Fruit fly (Drosophila melanogaster) whole organism, embryonic: Measurements from ENCODE around the gene CG15725.

Source experiments
- Bgb ChIP-seq: fragments of 200-800 bp; sonication (Bioruptor generic); IDR thresholded peaks from 2 replicates; pipeline ENCODE4 v1.3.6; 2022; ENCODE audit warnings: missing biosample characterization, missing genetic modification characterization; ENCODE audit not compliant: partially characterized antibody
- Bteb2 ChIP-seq: fragments of 200-800 bp; sonication (Bioruptor generic); optimal IDR thresholded peaks from 2 replicates; lab custom pipeline; 2016; ENCODE audit warnings: missing biosample characterization, missing genetic modification characterization
- C15 ChIP-seq: fragments of 200-800 bp; sonication (Bioruptor generic); IDR thresholded peaks from 3 replicates; pipeline ENCODE4 v1.3.6; 2022; ENCODE audit warnings: missing biosample characterization, missing genetic modification characterization
- CG11085 ChIP-seq: fragments of 200-800 bp; sonication (Bioruptor generic); IDR thresholded peaks from 2 replicates; pipeline ENCODE4 v1.3.6; 2022; ENCODE audit warnings: missing biosample characterization, missing genetic modification characterization
- CG11247 ChIP-seq: fragments of 200-800 bp; sonication (Bioruptor generic); IDR thresholded peaks from 2 replicates; pipeline ENCODE4 v1.3.6; 2022; ENCODE audit warnings: missing biosample characterization, missing genetic modification characterization
- CG11695 ChIP-seq: fragments of 200-800 bp; sonication (Bioruptor generic); IDR thresholded peaks from 3 replicates; pipeline ENCODE4 v1.3.6; 2022; ENCODE audit warnings: missing biosample characterization, missing genetic modification characterization
- CG14050 ChIP-seq: fragments of 200-800 bp; sonication (Bioruptor generic); IDR thresholded peaks from 3 replicates; pipeline ENCODE4 v1.3.6; 2022; ENCODE audit warnings: missing biosample characterization, missing genetic modification characterization
- CG17359 ChIP-seq: fragments of 200-800 bp; sonication (Bioruptor generic); optimal IDR thresholded peaks from 3 replicates; lab custom pipeline; 2018; ENCODE audit warnings: missing biosample characterization, mild to moderate bottlenecking, missing genetic modification characterization, moderate library complexity
- CG17829 ChIP-seq: fragments of 200-800 bp; optimal IDR thresholded peaks from 2 replicates; lab custom pipeline; 2019; ENCODE audit warnings: missing biosample characterization, mild to moderate bottlenecking, missing genetic modification characterization, moderate library complexity
- CG18011 ChIP-seq: fragments of 200-800 bp; sonication (Bioruptor generic); optimal IDR thresholded peaks from 2 replicates; lab custom pipeline; 2017; ENCODE audit warnings: missing biosample characterization, missing genetic modification characterization, mild to moderate bottlenecking, moderate library complexity, missing genotype
- CG2120 ChIP-seq: fragments of 200-800 bp; sonication (Bioruptor generic); optimal IDR thresholded peaks from 3 replicates; lab custom pipeline; 2016; ENCODE audit warnings: missing biosample characterization, missing genetic modification characterization
- CG2202 ChIP-seq: fragments of 200-800 bp; sonication (Bioruptor generic); optimal IDR thresholded peaks from 2 replicates; lab custom pipeline; 2018; ENCODE audit warnings: missing biosample characterization, mild to moderate bottlenecking, missing genetic modification characterization
- CG31388 ChIP-seq: fragments of 200-800 bp; sonication (Bioruptor generic); optimal IDR thresholded peaks from 2 replicates; lab custom pipeline; 2016; ENCODE audit warnings: missing biosample characterization, missing genetic modification characterization
- CG3726 ChIP-seq: fragments of 200-800 bp; sonication (Bioruptor generic); IDR thresholded peaks from 3 replicates; pipeline ENCODE4, ENCODE4 v1.3.6; 2022; ENCODE audit warnings: missing biosample characterization, missing genetic modification characterization
- CG4617 ChIP-seq: fragments of 200-800 bp; sonication (Bioruptor generic); optimal IDR thresholded peaks from 3 replicates; lab custom pipeline; 2016; ENCODE audit warnings: missing biosample characterization, missing genetic modification characterization, borderline replicate concordance
- CG4820 ChIP-seq: fragments of 200-800 bp; sonication (Bioruptor generic); optimal IDR thresholded peaks from 3 replicates; lab custom pipeline; 2016; ENCODE audit warnings: missing biosample characterization, missing genetic modification characterization
- CG7556 ChIP-seq: fragments of 200-800 bp; sonication (Bioruptor generic); optimal IDR thresholded peaks from 2 replicates; lab custom pipeline; 2017; ENCODE audit warnings: missing biosample characterization, mild to moderate bottlenecking, missing genetic modification characterization
- CG7928 ChIP-seq: fragments of 200-800 bp; sonication (Bioruptor generic); optimal IDR thresholded peaks from 2 replicates; lab custom pipeline; 2017; ENCODE audit warnings: missing biosample characterization, mild to moderate bottlenecking, missing genetic modification characterization
- CG7963 ChIP-seq: fragments of 200-800 bp; sonication (Bioruptor generic); IDR thresholded peaks from 3 replicates; pipeline ENCODE4 v1.3.6; 2022; ENCODE audit warnings: missing biosample characterization, missing genetic modification characterization; ENCODE audit not compliant: partially characterized antibody
- CG8924 ChIP-seq: fragments of 200-800 bp; optimal IDR thresholded peaks from 3 replicates; lab custom pipeline; 2019; ENCODE audit warnings: missing biosample characterization, mild to moderate bottlenecking, missing genetic modification characterization, moderate library complexity
- CG9727 ChIP-seq: fragments of 200-800 bp; sonication (Bioruptor generic); optimal IDR thresholded peaks from 3 replicates; lab custom pipeline; 2017; ENCODE audit warnings: missing biosample characterization, mild to moderate bottlenecking, missing genetic modification characterization
- CG9817 ChIP-seq: fragments of 200-800 bp; sonication (Bioruptor generic); optimal IDR thresholded peaks from 2 replicates; lab custom pipeline; 2018; ENCODE audit warnings: missing biosample characterization, mild to moderate bottlenecking, missing genetic modification characterization, moderate library complexity
- Eip74EF ChIP-seq, 2 experiments: fragments of 200-800 bp in 1 of 2; fragments of >200 bp in 1 of 2; sonication (Bioruptor generic) in 1 of 2; optimal IDR thresholded peaks; 2 replicates each; lab custom pipeline; 2017 to 2019; ENCODE audit warnings: missing biosample characterization in 2 of 2, missing genetic modification characterization in 2 of 2, mild to moderate bottlenecking in 1 of 2, moderate library complexity in 1 of 2
- HLH3B ChIP-seq: fragments of 200-800 bp; sonication (Bioruptor generic); IDR thresholded peaks from 2 replicates; pipeline ENCODE4 v1.3.6; 2022; ENCODE audit warnings: missing biosample characterization, missing genetic modification characterization
- Hr39 ChIP-seq: fragments of >200 bp; optimal IDR thresholded peaks from 2 replicates; lab custom pipeline; 2017
- MTF-1 ChIP-seq: fragments of 200-800 bp; sonication (Bioruptor generic); optimal IDR thresholded peaks from 2 replicates; lab custom pipeline; 2018; ENCODE audit warnings: missing biosample characterization, mild to moderate bottlenecking, missing genetic modification characterization, borderline replicate concordance
- Mrtf ChIP-seq: fragments of 200-800 bp; sonication (Bioruptor generic); IDR thresholded peaks from 3 replicates; pipeline ENCODE4 v1.3.6; 2022; ENCODE audit warnings: missing biosample characterization, missing genetic modification characterization
- Nf-YA ChIP-seq: fragments of 200-800 bp; sonication (Bioruptor generic); IDR thresholded peaks from 2 replicates; pipeline ENCODE4 v1.3.6; 2022; ENCODE audit warnings: missing biosample characterization, missing genetic modification characterization
- Nf-YC ChIP-seq: fragments of 200-800 bp; optimal IDR thresholded peaks from 3 replicates; lab custom pipeline; 2019; ENCODE audit warnings: missing biosample characterization, mild to moderate bottlenecking, missing genetic modification characterization, moderate library complexity
- Ravus ChIP-seq: fragments of 200-800 bp; sonication (Bioruptor generic); IDR thresholded peaks from 2 replicates; pipeline ENCODE4 v1.3.6; 2022; ENCODE audit warnings: missing biosample characterization, missing genetic modification characterization
- Six4 ChIP-seq: fragments of 200-800 bp; sonication (Bioruptor generic); optimal IDR thresholded peaks from 2 replicates; lab custom pipeline; 2016; ENCODE audit warnings: missing biosample characterization, missing genetic modification characterization
- Sox100B ChIP-seq: fragments of 200-800 bp; sonication (Bioruptor generic); optimal IDR thresholded peaks from 3 replicates; lab custom pipeline; 2018; ENCODE audit warnings: missing biosample characterization, mild to moderate bottlenecking, missing genetic modification characterization
- Taf1 ChIP-seq: fragments of 200-800 bp; sonication (Bioruptor generic); IDR thresholded peaks from 2 replicates; pipeline ENCODE4 v1.3.6; 2022; ENCODE audit warnings: missing biosample characterization, missing genetic modification characterization
- Usf ChIP-seq: fragments of 200-800 bp; sonication (Bioruptor generic); optimal IDR thresholded peaks from 2 replicates; lab custom pipeline; 2017; ENCODE audit warnings: missing genotype, missing biosample characterization, missing genetic modification characterization
- aop ChIP-seq: fragments of 200-800 bp; sonication (Bioruptor generic); IDR thresholded peaks from 2 replicates; pipeline ENCODE4 v1.3.6; 2022; ENCODE audit warnings: missing biosample characterization, missing genetic modification characterization
- bsh ChIP-seq, 2 experiments: fragments of 200-800 bp; sonication (Bioruptor generic); optimal IDR thresholded peaks; 2 replicates each; lab custom pipeline; 2017 to 2018; ENCODE audit warnings: mild to moderate bottlenecking in 2 of 2, missing biosample characterization in 2 of 2, missing genetic modification characterization in 2 of 2, moderate library complexity in 1 of 2
- crp ChIP-seq, 2 experiments: fragments of 200-800 bp; sonication (Bioruptor generic); optimal IDR thresholded peaks; 2 replicates in 1 of 2; 3 replicates in 1 of 2; lab custom pipeline; 2017; ENCODE audit warnings: missing biosample characterization in 2 of 2, missing genetic modification characterization in 2 of 2, mild to moderate bottlenecking in 1 of 2, moderate library complexity in 1 of 2
- danr ChIP-seq: fragments of 200-800 bp; sonication (Bioruptor generic); IDR thresholded peaks from 2 replicates; pipeline ENCODE4 v1.3.6; 2022; ENCODE audit warnings: missing biosample characterization, missing genetic modification characterization
- eve ChIP-seq, 2 experiments: fragments of >200 bp; optimal IDR thresholded peaks; 2 replicates each; lab custom pipeline; 2017; ENCODE audit warnings: missing biosample characterization in 2 of 2, missing genetic modification characterization in 2 of 2
- her ChIP-seq: fragments of 200-800 bp; sonication (Bioruptor generic); optimal IDR thresholded peaks from 2 replicates; lab custom pipeline; 2016; ENCODE audit warnings: missing biosample characterization, missing genetic modification characterization
- pan ChIP-seq, 4 experiments: fragments of >200 bp in 3 of 4; fragments of 200-800 bp in 1 of 4; sonication (Bioruptor generic) in 1 of 4; optimal IDR thresholded peaks in 3 of 4; IDR thresholded peaks in 1 of 4; 2 replicates each; pipeline versions ENCODE4 v1.3.6 to Lab custom; 2017 to 2022; ENCODE audit warnings: missing biosample characterization in 2 of 4, missing genetic modification characterization in 2 of 4, mixed read lengths in 1 of 4
- peb ChIP-seq: fragments of 200-800 bp; sonication (Bioruptor generic); IDR thresholded peaks from 2 replicates; pipeline ENCODE4 v1.3.6; 2022; ENCODE audit warnings: missing biosample characterization, missing genetic modification characterization
- pfk ChIP-seq: fragments of 200-800 bp; sonication (Bioruptor generic); optimal IDR thresholded peaks from 2 replicates; lab custom pipeline; 2018; ENCODE audit warnings: missing biosample characterization, mild to moderate bottlenecking, missing genetic modification characterization, moderate library complexity
- pho ChIP-seq: fragments of 200-800 bp; sonication (Bioruptor generic); optimal IDR thresholded peaks from 2 replicates; lab custom pipeline; 2016; ENCODE audit warnings: missing biosample characterization, missing genetic modification characterization
- ro ChIP-seq: fragments of 200-800 bp; sonication (Bioruptor generic); IDR thresholded peaks from 2 replicates; pipeline ENCODE4 v1.3.6; 2022; ENCODE audit warnings: missing biosample characterization, missing genetic modification characterization
- ttk ChIP-seq: fragments of 200-800 bp; sonication (Bioruptor generic); IDR thresholded peaks from 2 replicates; pipeline ENCODE4 v2.1.2; 2022; ENCODE audit warnings: missing biosample characterization, missing genetic modification characterization
- wek ChIP-seq: fragments of 200-800 bp; sonication (Bioruptor generic); optimal IDR thresholded peaks from 3 replicates; lab custom pipeline; 2018; ENCODE audit warnings: missing biosample characterization, mild to moderate bottlenecking, missing genetic modification characterization, moderate library complexity
- wor ChIP-seq: fragments of 200-800 bp; sonication (Bioruptor generic); IDR thresholded peaks from 2 replicates; pipeline ENCODE4 v1.3.6; 2022; ENCODE audit warnings: missing biosample characterization, missing genetic modification characterization
- zfh1 ChIP-seq: fragments of 200-800 bp; sonication (Bioruptor generic); IDR thresholded peaks from 3 replicates; pipeline ENCODE4 v1.3.6; 2022; ENCODE audit warnings: missing biosample characterization, missing genetic modification characterization
- zfh2 ChIP-seq: fragments of 200-800 bp; sonication (Bioruptor generic); optimal IDR thresholded peaks from 2 replicates; lab custom pipeline; 2016; ENCODE audit warnings: missing biosample characterization, missing genetic modification characterization

The CG15725 gene

DNA sequence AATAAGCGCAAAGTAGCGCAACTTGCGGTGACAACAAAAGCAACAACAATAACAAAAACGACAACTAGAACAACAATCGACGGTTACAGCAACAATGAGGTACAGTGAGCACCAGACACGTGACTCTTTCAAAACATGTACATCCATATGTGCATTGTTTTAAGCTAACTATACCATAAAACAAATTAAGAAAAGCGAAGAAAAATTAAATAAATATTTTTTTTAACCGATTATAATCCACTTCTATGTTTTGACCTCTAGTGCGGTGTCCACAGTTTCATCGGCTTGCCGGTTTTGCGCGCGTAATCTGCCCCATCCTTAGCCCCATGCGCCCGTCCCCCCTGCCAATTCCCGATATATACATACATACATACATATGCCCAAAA is 48.7 kb downstream of the CG15725 start (continued):
- peak; percentile 98 for TF ChIP-seq CG2120 (GFP tag; lab: Kevin White, UChicago)
- peak; percentile 77 for TF ChIP-seq Six4 (GFP tag; lab: Kevin White, UChicago)
- peak; percentile 89 for TF ChIP-seq Ravus (GFP tag; lab: Robert Waterston, UW)
- no peak for TF ChIP-seq pan (optimal IDR thresholded peaks at IDR 0.05; lab: Kevin White, UChicago)
- peak in 1 of 2 experiments; percentile 97 for TF ChIP-seq pan (GFP tag; optimal IDR thresholded peaks at IDR 0.05 in 1 of 2, IDR thresholded peaks at IDR 0.05 in 1 of 2)
- TF ChIP-seq CG11085: peak; percentile 95
- peak; percentile 66 for TF ChIP-seq CG7928 (GFP tag; lab: Kevin White, UChicago)
- TF ChIP-seq eve (GFP tag; optimal IDR thresholded peaks at IDR 0.05; lab: Kevin White, UChicago): peak in 1 of 2 experiments; percentile 91
- TF ChIP-seq peb (GFP tag; lab: Robert Waterston, UW): peak; percentile 86
- peak; percentile 97 for TF ChIP-seq CG11247
- TF ChIP-seq MTF-1 (GFP tag; lab: Kevin White, UChicago): peak; percentile 78
- TF ChIP-seq zfh2 (GFP tag; lab: Kevin White, UChicago): peak; percentile 95
- no peak for TF ChIP-seq pfk (GFP tag; lab: Kevin White, UChicago)
- TF ChIP-seq CG8924 (tag; lab: Kevin White, UChicago): peak; percentile 89
- peak in 1 of 2 experiments; percentile 41 for TF ChIP-seq crp (GFP tag; optimal IDR thresholded peaks at IDR 0.05; lab: Kevin White, UChicago)
- TF ChIP-seq CG9817 (tag; lab: Kevin White, UChicago): peak; percentile 92
- peak; percentile 89 for TF ChIP-seq CG4820 (GFP tag; lab: Kevin White, UChicago)
- peak; percentile 85 for TF ChIP-seq CG17829 (tag; lab: Kevin White, UChicago)
- TF ChIP-seq wek (GFP tag; lab: Kevin White, UChicago): no peak
- TF ChIP-seq CG18011 (GFP tag; lab: Kevin White, UChicago): peak; percentile 72
- TF ChIP-seq aop (GFP tag; lab: Robert Waterston, UW): peak; percentile 67; the same call in 1 of the 2 replicates
- peak; percentile 90 for TF ChIP-seq C15 (GFP tag; lab: Robert Waterston, UW)
- TF ChIP-seq Bteb2: peak; percentile 81
- peak; percentile 95 for TF ChIP-seq HLH3B (GFP tag; lab: Robert Waterston, UW)
- peak; percentile 94 for TF ChIP-seq CG11695 (GFP tag; lab: Robert Waterston, UW)
- peak; percentile 88 for TF ChIP-seq danr (GFP tag; lab: Robert Waterston, UW)
- peak; percentile 34 for TF ChIP-seq Nf-YC
- peak; percentile 92 for TF ChIP-seq CG3726 (GFP tag; lab: Robert Waterston, UW)
- peak in 1 of 2 experiments; percentile 55 for TF ChIP-seq Eip74EF (GFP tag; optimal IDR thresholded peaks at IDR 0.05; lab: Kevin White, UChicago)
- TF ChIP-seq Mrtf: peak; percentile 96
- peak; percentile 88 for TF ChIP-seq CG7556 (GFP tag; lab: Kevin White, UChicago)
- no peak for TF ChIP-seq Hr39
- peak; percentile 88 for TF ChIP-seq Usf
- peak; percentile 93 for TF ChIP-seq CG14050 (GFP tag; lab: Robert Waterston, UW)
- no peak for TF ChIP-seq Bgb (GFP tag; lab: Robert Waterston, UW)
- peak; percentile 45 for TF ChIP-seq CG2202 (tag; lab: Kevin White, UChicago)
- no peak for TF ChIP-seq CG7963 (GFP tag; lab: Robert Waterston, UW)
- peak; percentile 77 for TF ChIP-seq her (GFP tag; lab: Kevin White, UChicago)
- peak; percentile 92 for TF ChIP-seq CG17359 (tag; lab: Kevin White, UChicago)
- peak; percentile 93 for TF ChIP-seq ttk (GFP tag; lab: Robert Waterston, UW)
- TF ChIP-seq ro (GFP tag; lab: Robert Waterston, UW): peak; percentile 80
- TF ChIP-seq wor (GFP tag; lab: Robert Waterston, UW): peak; percentile 86
- TF ChIP-seq Sox100B (GFP tag; lab: Kevin White, UChicago): peak; percentile 79
- peak; percentile 68 for TF ChIP-seq CG4617
- TF ChIP-seq bsh (GFP tag; optimal IDR thresholded peaks at IDR 0.05; lab: Kevin White, UChicago): peak; percentile 89 to 94
- TF ChIP-seq zfh1 (GFP tag; lab: Robert Waterston, UW): peak; percentile 93
- TF ChIP-seq CG31388: peak; percentile 76
- TF ChIP-seq CG9727 (GFP tag; lab: Kevin White, UChicago): peak; percentile 90
- peak; percentile 93 for TF ChIP-seq pho (GFP tag; lab: Kevin White, UChicago)
- peak; percentile 98 for TF ChIP-seq Taf1 (GFP tag; lab: Robert Waterston, UW)
- TF ChIP-seq Nf-YA (GFP tag; lab: Robert Waterston, UW): peak; percentile 92
